Worm (Caenorhabditis elegans) whole organism, late embryonic: Measurements from ENCODE around the gene F37C12.18.

Experiments used
- C08G9.2 ChIP-seq: sonication (generic microtip); optimal IDR thresholded peaks from 2 replicates; lab custom pipeline; 2016; ENCODE audit warnings: mild to moderate bottlenecking, missing genetic modification characterization, moderate library complexity, missing compliant biosample characterization
- C38D4.7 ChIP-seq: fragments of 200-800 bp; sonication (Bioruptor generic); optimal IDR thresholded peaks from 2 replicates; lab custom pipeline; 2018; ENCODE audit warnings: mild to moderate bottlenecking, missing genetic modification characterization, moderate library complexity, missing compliant biosample characterization
- T23F11.4 ChIP-seq: fragments of 200-800 bp; sonication (Bioruptor generic); optimal IDR thresholded peaks from 2 replicates; lab custom pipeline; 2018; ENCODE audit warnings: mild to moderate bottlenecking, missing genetic modification characterization, missing compliant biosample characterization
- ahr-1 ChIP-seq: sonication (generic microtip); optimal IDR thresholded peaks from 2 replicates; lab custom pipeline; 2016; ENCODE audit warnings: missing genetic modification characterization, missing compliant biosample characterization
- ceh-14 ChIP-seq: sonication (generic microtip); optimal IDR thresholded peaks from 2 replicates; lab custom pipeline; 2016; ENCODE audit warnings: missing genotype, missing genetic modification characterization, missing compliant biosample characterization
- ceh-2 ChIP-seq: sonication (generic microtip); optimal IDR thresholded peaks from 2 replicates; lab custom pipeline; 2016; ENCODE audit warnings: missing genotype, missing genetic modification characterization, missing compliant biosample characterization
- ceh-22 ChIP-seq: sonication (generic microtip); optimal IDR thresholded peaks from 2 replicates; lab custom pipeline; 2017; ENCODE audit warnings: missing biosample characterization, missing genetic modification characterization
- ceh-24 ChIP-seq: sonication (generic microtip); optimal IDR thresholded peaks from 2 replicates; lab custom pipeline; 2016; ENCODE audit warnings: mild to moderate bottlenecking, missing genetic modification characterization, missing compliant biosample characterization
- ceh-31 ChIP-seq: sonication (generic microtip); optimal IDR thresholded peaks from 2 replicates; lab custom pipeline; 2016; ENCODE audit warnings: missing genetic modification characterization, missing compliant biosample characterization
- ceh-34 ChIP-seq: sonication (generic microtip); optimal IDR thresholded peaks from 2 replicates; lab custom pipeline; 2016; ENCODE audit warnings: mild to moderate bottlenecking, missing genetic modification characterization, missing compliant biosample characterization
- ceh-45 ChIP-seq: fragments of 200-800 bp; sonication (Bioruptor generic); IDR thresholded peaks from 2 replicates; pipeline ENCODE4 v1.3.6; 2022; ENCODE audit warnings: missing genetic modification reagents, missing genetic modification characterization, missing compliant biosample characterization
- ceh-48 ChIP-seq: sonication (generic microtip); optimal IDR thresholded peaks from 2 replicates; lab custom pipeline; 2016; ENCODE audit warnings: missing genetic modification characterization, inconsistent platforms, missing compliant biosample characterization
- ceh-9 ChIP-seq: sonication (generic microtip); optimal IDR thresholded peaks from 2 replicates; lab custom pipeline; 2016; ENCODE audit warnings: mild to moderate bottlenecking, missing genetic modification characterization, inconsistent platforms, missing compliant biosample characterization
- che-1 ChIP-seq: sonication (generic microtip); optimal IDR thresholded peaks from 2 replicates; lab custom pipeline; 2016; ENCODE audit warnings: mild to moderate bottlenecking, missing genetic modification characterization, missing compliant biosample characterization
- dmd-4 ChIP-seq: sonication (generic microtip); optimal IDR thresholded peaks from 2 replicates; lab custom pipeline; 2016; ENCODE audit warnings: borderline replicate concordance, missing genetic modification characterization, missing compliant biosample characterization
- elt-2 ChIP-seq: sonication (generic microtip); optimal IDR thresholded peaks from 2 replicates; lab custom pipeline; 2016; ENCODE audit warnings: missing genetic modification reagents, missing genetic modification characterization, missing compliant biosample characterization
- elt-4 ChIP-seq: sonication (generic microtip); optimal IDR thresholded peaks from 2 replicates; lab custom pipeline; 2016; ENCODE audit warnings: missing genetic modification characterization, missing compliant biosample characterization
- ets-4 ChIP-seq: sonication (generic microtip); optimal IDR thresholded peaks from 2 replicates; lab custom pipeline; 2016; ENCODE audit warnings: missing genetic modification characterization, missing compliant biosample characterization
- eyg-1 ChIP-seq: sonication (generic microtip); optimal IDR thresholded peaks from 2 replicates; lab custom pipeline; 2016; ENCODE audit warnings: missing genotype, missing genetic modification characterization, missing compliant biosample characterization
- fax-1 ChIP-seq: sonication (generic microtip); optimal IDR thresholded peaks from 2 replicates; lab custom pipeline; 2016; ENCODE audit warnings: missing genotype, missing genetic modification characterization, missing compliant biosample characterization
- fkh-10 ChIP-seq: fragments of 150-350 bp; optimal IDR thresholded peaks from 2 replicates; lab custom pipeline; 2014; ENCODE audit warnings: missing biosample characterization, missing genetic modification reagents, missing genetic modification characterization
- fkh-6 ChIP-seq: sonication (generic microtip); optimal IDR thresholded peaks from 2 replicates; lab custom pipeline; 2016; ENCODE audit warnings: missing genetic modification characterization, missing compliant biosample characterization
- gmeb-2 ChIP-seq: sonication (generic microtip); optimal IDR thresholded peaks from 2 replicates; lab custom pipeline; 2016; ENCODE audit warnings: missing genetic modification characterization, inconsistent platforms, missing compliant biosample characterization
- hlh-13 ChIP-seq: fragments of 200-800 bp; sonication (Bioruptor generic); optimal IDR thresholded peaks from 2 replicates; lab custom pipeline; 2018; ENCODE audit warnings: mild to moderate bottlenecking, missing genetic modification characterization, missing compliant biosample characterization
- hlh-15 ChIP-seq: sonication (generic microtip); optimal IDR thresholded peaks from 2 replicates; lab custom pipeline; 2016; ENCODE audit warnings: missing genetic modification characterization, missing compliant biosample characterization
- hlh-6 ChIP-seq: sonication (generic microtip); optimal IDR thresholded peaks from 2 replicates; lab custom pipeline; 2016; ENCODE audit warnings: missing genotype, missing genetic modification characterization, missing compliant biosample characterization
- hlh-8 ChIP-seq: sonication (generic microtip); optimal IDR thresholded peaks from 2 replicates; lab custom pipeline; 2016; ENCODE audit warnings: missing genotype, missing genetic modification characterization, missing compliant biosample characterization
- lim-6 ChIP-seq: sonication (generic microtip); optimal IDR thresholded peaks from 2 replicates; lab custom pipeline; 2016; ENCODE audit warnings: missing genetic modification characterization, missing compliant biosample characterization
- lin-11 ChIP-seq: fragments of 200-800 bp; sonication (Bioruptor generic); optimal IDR thresholded peaks from 2 replicates; lab custom pipeline; 2018; ENCODE audit warnings: mild to moderate bottlenecking, missing genetic modification characterization, missing compliant biosample characterization
- madf-2 ChIP-seq: sonication (generic microtip); optimal IDR thresholded peaks from 2 replicates; lab custom pipeline; 2017; ENCODE audit warnings: missing genetic modification characterization, missing compliant biosample characterization
- nfya-1 ChIP-seq: sonication (generic microtip); optimal IDR thresholded peaks from 2 replicates; lab custom pipeline; 2017; ENCODE audit warnings: missing genetic modification characterization, mild to moderate bottlenecking, missing compliant biosample characterization, antibody characterized with exemption, moderate library complexity
- nhr-11 ChIP-seq: fragments of 150-350 bp; optimal IDR thresholded peaks from 2 replicates; lab custom pipeline; 2014; ENCODE audit warnings: missing biosample characterization, missing genetic modification characterization
- nhr-232 ChIP-seq: sonication (generic microtip); optimal IDR thresholded peaks from 2 replicates; lab custom pipeline; 2016; ENCODE audit warnings: missing genetic modification characterization, missing compliant biosample characterization
- npax-4 ChIP-seq: sonication (generic microtip); optimal IDR thresholded peaks from 2 replicates; lab custom pipeline; 2016; ENCODE audit warnings: missing genetic modification characterization, missing compliant biosample characterization
- pag-3 ChIP-seq: sonication (generic microtip); optimal IDR thresholded peaks from 2 replicates; lab custom pipeline; 2016; ENCODE audit warnings: missing compliant biosample characterization, missing genetic modification characterization, borderline replicate concordance
- pat-9 ChIP-seq: fragments of 200-800 bp; sonication (Bioruptor generic); optimal IDR thresholded peaks from 2 replicates; lab custom pipeline; 2018; ENCODE audit warnings: mild to moderate bottlenecking, missing genetic modification characterization, moderate library complexity, missing compliant biosample characterization
- pax-1 ChIP-seq: fragments of 150-350 bp; optimal IDR thresholded peaks from 2 replicates; lab custom pipeline; 2014; ENCODE audit warnings: missing biosample characterization, missing genetic modification characterization
- pha-2 ChIP-seq: sonication (generic microtip); optimal IDR thresholded peaks from 2 replicates; lab custom pipeline; 2017; ENCODE audit warnings: mild to moderate bottlenecking, missing genetic modification characterization, missing compliant biosample characterization
- pqm-1 ChIP-seq: sonication (generic microtip); optimal IDR thresholded peaks from 2 replicates; lab custom pipeline; 2016; ENCODE audit warnings: missing genetic modification characterization, missing compliant biosample characterization
- ref-2 ChIP-seq: sonication (generic microtip); optimal IDR thresholded peaks from 2 replicates; lab custom pipeline; 2016; ENCODE audit warnings: missing genetic modification characterization, missing compliant biosample characterization
- rnt-1 ChIP-seq: sonication (generic microtip); optimal IDR thresholded peaks from 2 replicates; lab custom pipeline; 2016; ENCODE audit warnings: missing genetic modification characterization, missing compliant biosample characterization
- sdc-2 ChIP-seq: sonication (generic microtip); optimal IDR thresholded peaks from 2 replicates; lab custom pipeline; 2016; ENCODE audit warnings: missing genotype, missing genetic modification characterization, missing compliant biosample characterization
- sox-2 ChIP-seq: fragments of 200-800 bp; sonication (Bioruptor generic); IDR thresholded peaks from 2 replicates; pipeline ENCODE4 v1.3.6; 2022; ENCODE audit warnings: missing genetic modification reagents, missing genetic modification characterization, missing compliant biosample characterization
- sox-4 ChIP-seq: sonication (generic microtip); optimal IDR thresholded peaks from 2 replicates; lab custom pipeline; 2017; ENCODE audit warnings: mild to moderate bottlenecking, missing genetic modification characterization, inconsistent platforms, missing compliant biosample characterization
- tbx-2 ChIP-seq: sonication (generic microtip); optimal IDR thresholded peaks from 2 replicates; lab custom pipeline; 2016; ENCODE audit warnings: missing genetic modification characterization, missing compliant biosample characterization
- tbx-7 ChIP-seq: sonication (generic microtip); optimal IDR thresholded peaks from 2 replicates; lab custom pipeline; 2016; ENCODE audit warnings: missing genotype, missing genetic modification characterization, missing compliant biosample characterization
- unc-3 ChIP-seq, 2 experiments: fragments of 200-800 bp in 1 of 2; sonication (Bioruptor generic) in 1 of 2; sonication (generic microtip) in 1 of 2; conservative IDR thresholded peaks in 1 of 2; optimal IDR thresholded peaks in 1 of 2; 2 replicates each; pipeline versions ENCODE4 v1.3.6 to Lab custom; 2016 to 2022; ENCODE audit warnings: missing compliant biosample characterization in 2 of 2, missing genetic modification characterization in 2 of 2, missing genetic modification reagents in 1 of 2
- unc-42 ChIP-seq: sonication (generic microtip); optimal IDR thresholded peaks from 2 replicates; lab custom pipeline; 2016; ENCODE audit warnings: missing genotype, missing genetic modification characterization, missing compliant biosample characterization
- unc-55 ChIP-seq: sonication (generic microtip); optimal IDR thresholded peaks from 2 replicates; lab custom pipeline; 2017; ENCODE audit warnings: missing biosample characterization, missing genetic modification reagents, missing genetic modification characterization
- unc-86 ChIP-seq: sonication (generic microtip); optimal IDR thresholded peaks from 2 replicates; lab custom pipeline; 2016; ENCODE audit warnings: missing genetic modification characterization, missing compliant biosample characterization
- zip-5 ChIP-seq: sonication (generic microtip); optimal IDR thresholded peaks from 2 replicates; lab custom pipeline; 2016; ENCODE audit warnings: missing genetic modification characterization, missing compliant biosample characterization
- ztf-16 ChIP-seq: sonication (generic microtip); optimal IDR thresholded peaks from 2 replicates; lab custom pipeline; 2017; ENCODE audit warnings: missing genetic modification characterization, missing compliant biosample characterization

The F37C12.18 gene

ce11 chrIII:7198838-7199237 is 3.6 kb upstream of the F37C12.18 start, which contains the start of gene pfd-5:
pfd-5 (minus strand) TSS chrIII:7198884.
- no peak for TF ChIP-seq ceh-45
- peak; percentile 74 for TF ChIP-seq fax-1 (tag; lab: Kevin White, UChicago)
- no peak for TF ChIP-seq sox-4
- peak; percentile 95 for TF ChIP-seq ceh-2 (tag; lab: Kevin White, UChicago)
- no peak; the same call in 1 of the 2 replicates for TF ChIP-seq unc-3 (GFP tag; conservative IDR thresholded peaks at IDR 0.05; lab: Robert Waterston, UW)
- TF ChIP-seq unc-3 (tag; optimal IDR thresholded peaks at IDR 0.05; lab: Kevin White, UChicago): peak; percentile 12
- no peak for TF ChIP-seq elt-4
- TF ChIP-seq gmeb-2: peak; percentile 18
- peak; percentile 47 for TF ChIP-seq rnt-1
- TF ChIP-seq unc-42: peak; percentile 23
- peak; percentile 84 for TF ChIP-seq ref-2
- no peak for TF ChIP-seq fkh-10 (GFP tag; lab: Kevin White, UChicago)
- TF ChIP-seq tbx-7 (tag; lab: Kevin White, UChicago): peak; percentile 90
- TF ChIP-seq T23F11.4 (GFP tag; lab: Kevin White, UChicago): no peak
- peak; percentile 69 for TF ChIP-seq elt-2 (tag; lab: Kevin White, UChicago)
- TF ChIP-seq madf-2 (tag; lab: Kevin White, UChicago): peak; percentile 20
- TF ChIP-seq ceh-48 (tag; lab: Kevin White, UChicago): no peak
- TF ChIP-seq lim-6 (tag; lab: Kevin White, UChicago): peak; percentile 51
- TF ChIP-seq C08G9.2: peak; percentile 92
- TF ChIP-seq pat-9 (tag; lab: Kevin White, UChicago): no peak
- peak; percentile 47 for TF ChIP-seq fkh-6 (tag; lab: Kevin White, UChicago)
- peak; percentile 5 for TF ChIP-seq che-1 (tag; lab: Kevin White, UChicago)
- peak; percentile 91 for TF ChIP-seq ceh-31
- TF ChIP-seq sdc-2 (tag; lab: Kevin White, UChicago): peak; percentile 21
- peak; percentile 90 for TF ChIP-seq zip-5 (tag; lab: Kevin White, UChicago)
- TF ChIP-seq ceh-34 (tag; lab: Kevin White, UChicago): no peak
- peak; percentile 46 for TF ChIP-seq nfya-1 (tag; lab: Kevin White, UChicago)
- no peak for TF ChIP-seq pag-3 (tag; lab: Kevin White, UChicago)
- TF ChIP-seq nhr-232 (tag; lab: Kevin White, UChicago): no peak
- TF ChIP-seq lin-11 (tag; lab: Kevin White, UChicago): no peak
- TF ChIP-seq nhr-11 (tag; lab: Kevin White, UChicago): no peak
- peak; percentile 9 for TF ChIP-seq hlh-6 (tag; lab: Kevin White, UChicago)
- TF ChIP-seq ztf-16 (tag; lab: Kevin White, UChicago): peak; percentile 43
- no peak for TF ChIP-seq unc-55 (GFP tag; lab: Kevin White, UChicago)
- no peak for TF ChIP-seq dmd-4 (tag; lab: Kevin White, UChicago)
- peak; percentile 29 for TF ChIP-seq eyg-1 (tag; lab: Kevin White, UChicago)
- peak; percentile 58 for TF ChIP-seq pqm-1 (tag; lab: Kevin White, UChicago)
- peak; percentile 90 for TF ChIP-seq ets-4 (tag; lab: Kevin White, UChicago)
- TF ChIP-seq ceh-22 (tag; lab: Kevin White, UChicago): no peak
- no peak for TF ChIP-seq C38D4.7 (GFP tag; lab: Kevin White, UChicago)
- TF ChIP-seq hlh-13 (GFP tag; lab: Kevin White, UChicago): no peak
- peak; percentile 34 for TF ChIP-seq pha-2 (tag; lab: Kevin White, UChicago)
- peak; percentile 87 for TF ChIP-seq tbx-2
- peak; percentile 51 for TF ChIP-seq unc-86
- no peak for TF ChIP-seq ceh-9 (tag; lab: Kevin White, UChicago)
- no peak for TF ChIP-seq ceh-24
- TF ChIP-seq ceh-14: peak; percentile 73
- peak; percentile 11 for TF ChIP-seq hlh-15 (tag; lab: Kevin White, UChicago)
- no peak for TF ChIP-seq pax-1 (tag; lab: Kevin White, UChicago)
- peak; percentile 94 for TF ChIP-seq hlh-8
- TF ChIP-seq sox-2 (GFP tag; lab: Robert Waterston, UW): no peak
- peak; percentile 20 for TF ChIP-seq ahr-1
- no peak for TF ChIP-seq npax-4 (tag; lab: Kevin White, UChicago)
